Fruit fly (Drosophila melanogaster) whole organism, prepupa: ENCODE results near the gene CG2818.

ENCODE experiments used
- CG16779 ChIP-seq: fragments of 200-800 bp; sonication (Bioruptor generic); optimal IDR thresholded peaks from 3 replicates; lab custom pipeline; 2017; ENCODE audit warnings: missing biosample characterization, mild to moderate bottlenecking, missing genetic modification characterization
- CG6854 ChIP-seq: fragments of 200-800 bp; sonication (Bioruptor generic); optimal IDR thresholded peaks from 2 replicates; lab custom pipeline; 2017; ENCODE audit warnings: missing biosample characterization, mild to moderate bottlenecking, missing genetic modification characterization
- Hr38 ChIP-seq: sonication (Bioruptor generic); optimal IDR thresholded peaks from 2 replicates; lab custom pipeline; 2016; ENCODE audit warnings: missing biosample characterization, missing genetic modification characterization
- Hr39 ChIP-seq: fragments of 200-800 bp; sonication (Bioruptor generic); optimal IDR thresholded peaks from 2 replicates; lab custom pipeline; 2016; ENCODE audit warnings: missing biosample characterization, missing genetic modification characterization
- fd59A ChIP-seq: fragments of 200-800 bp; sonication (Bioruptor generic); optimal IDR thresholded peaks from 2 replicates; lab custom pipeline; 2017; ENCODE audit warnings: missing biosample characterization, mild to moderate bottlenecking, missing genetic modification characterization, missing genetic modification reagents
- net ChIP-seq: fragments of 200-800 bp; sonication (Bioruptor generic); optimal IDR thresholded peaks from 3 replicates; lab custom pipeline; 2016; ENCODE audit warnings: missing biosample characterization, missing genetic modification characterization
- topi ChIP-seq: fragments of 200-800 bp; sonication (Bioruptor generic); optimal IDR thresholded peaks from 3 replicates; lab custom pipeline; 2016; ENCODE audit warnings: missing biosample characterization, missing genetic modification characterization
- vri ChIP-seq: fragments of 200-800 bp; sonication (Bioruptor generic); optimal IDR thresholded peaks from 3 replicates; lab custom pipeline; 2016; ENCODE audit warnings: missing biosample characterization, mild to moderate bottlenecking, missing genetic modification characterization

- no peak for TF ChIP-seq Hr38 (GFP tag; lab: Kevin White, UChicago)
- no peak for TF ChIP-seq Hr39 (GFP tag; lab: Kevin White, UChicago)
- TF ChIP-seq net (GFP tag; lab: Kevin White, UChicago) = no peak
- TF ChIP-seq fd59A = no peak
- TF ChIP-seq topi (GFP tag; lab: Kevin White, UChicago) = no peak
- no peak for TF ChIP-seq vri (GFP tag; lab: Kevin White, UChicago)
- TF ChIP-seq CG6854 (GFP tag; lab: Kevin White, UChicago) = no peak
- TF ChIP-seq CG16779 (tag; lab: Kevin White, UChicago) = peak; percentile 25
Observed at dm6 chr2L:3730182-3730975, 17.2 kb downstream of the CG2818 start, which contains the start of gene CG10019.
